Fruit fly (Drosophila melanogaster) whole organism, adult: ENCODE results near the gene Aasdh.
A peak's percentile ranks its signal among the peaks of the same experiment; 100 is the strongest.

Experiments used
- CG12768 ChIP-seq: fragments of 200-800 bp; sonication (Bioruptor generic); optimal IDR thresholded peaks from 2 replicates; lab custom pipeline; 2017; ENCODE audit warnings: missing biosample characterization, missing genetic modification characterization, mild to moderate bottlenecking, moderate library complexity, missing genetic modification reagents
- CG14711 ChIP-seq: fragments of 200-800 bp; sonication (Bioruptor generic); optimal IDR thresholded peaks from 2 replicates; lab custom pipeline; 2018; ENCODE audit warnings: missing biosample characterization, mild to moderate bottlenecking, missing genetic modification characterization, moderate library complexity
- CG1620 ChIP-seq: fragments of 200-800 bp; sonication (Bioruptor generic); optimal IDR thresholded peaks from 2 replicates; lab custom pipeline; 2016; ENCODE audit warnings: missing biosample characterization, missing genetic modification characterization
- CG33017 ChIP-seq: fragments of 200-800 bp; sonication (Bioruptor generic); optimal IDR thresholded peaks from 2 replicates; lab custom pipeline; 2018; ENCODE audit warnings: missing biosample characterization, mild to moderate bottlenecking, missing genetic modification characterization, moderate library complexity
- CG5204 ChIP-seq: fragments of 200-800 bp; sonication (Bioruptor generic); optimal IDR thresholded peaks from 2 replicates; lab custom pipeline; 2016; ENCODE audit warnings: missing biosample characterization, missing genetic modification characterization
- CG7045 ChIP-seq: fragments of 200-800 bp; sonication (Bioruptor generic); optimal IDR thresholded peaks from 2 replicates; lab custom pipeline; 2017; ENCODE audit warnings: missing biosample characterization, mild to moderate bottlenecking, missing genetic modification characterization
- Clk ChIP-seq: fragments of 200-800 bp; sonication (Bioruptor generic); optimal IDR thresholded peaks from 2 replicates; lab custom pipeline; 2017; ENCODE audit warnings: missing biosample characterization, missing genetic modification characterization
- bab1 ChIP-seq: fragments of 200-800 bp; sonication (Bioruptor generic); optimal IDR thresholded peaks from 3 replicates; lab custom pipeline; 2019; ENCODE audit warnings: missing biosample characterization, mild to moderate bottlenecking, missing genetic modification characterization, moderate library complexity
- cic ChIP-seq: fragments of 200-800 bp; sonication (Bioruptor generic); optimal IDR thresholded peaks from 2 replicates; lab custom pipeline; 2017; ENCODE audit warnings: missing biosample characterization, mild to moderate bottlenecking, missing genetic modification characterization, moderate library complexity
- toe ChIP-seq: fragments of 200-800 bp; sonication (Bioruptor generic); optimal IDR thresholded peaks from 2 replicates; lab custom pipeline; 2016; ENCODE audit warnings: missing biosample characterization, missing genetic modification characterization

DNA sequence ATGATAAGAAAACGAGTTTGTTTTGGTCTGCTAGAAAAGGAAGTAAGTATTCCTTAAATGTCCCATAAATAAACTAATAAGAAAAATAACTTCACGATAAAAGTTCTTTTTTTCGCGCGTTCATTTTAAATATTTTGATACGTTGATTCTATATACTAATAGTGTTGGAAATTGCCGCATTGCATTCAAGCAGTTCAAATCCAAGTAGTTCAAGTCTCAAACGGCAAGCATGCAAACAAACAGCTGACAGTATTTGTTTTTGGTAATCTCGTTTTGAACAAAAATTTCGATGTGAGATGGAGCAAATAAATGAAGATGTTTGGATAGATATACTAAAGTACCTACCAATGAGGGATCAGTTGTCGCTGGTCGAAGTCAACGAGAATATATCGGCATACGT lies 39.4 kb upstream of the Aasdh start, which contains the start of gene CG13088:
- TF ChIP-seq CG1620 (GFP tag; lab: Kevin White, UChicago): peak; percentile 67
- TF ChIP-seq CG14711 (tag; lab: Kevin White, UChicago): peak; percentile 31
- no peak for TF ChIP-seq CG33017 (tag; lab: Kevin White, UChicago)
- peak; percentile 53 for TF ChIP-seq toe (GFP tag; lab: Kevin White, UChicago)
- TF ChIP-seq CG5204 (GFP tag; lab: Kevin White, UChicago): peak; percentile 39
- no peak for TF ChIP-seq CG7045 (GFP tag; lab: Kevin White, UChicago)
- no peak for TF ChIP-seq Clk
- no peak for TF ChIP-seq CG12768
- peak; percentile 42 for TF ChIP-seq bab1 (GFP tag; lab: Kevin White, UChicago)
- no peak for TF ChIP-seq cic (GFP tag; lab: Kevin White, UChicago)
